Worm (Caenorhabditis elegans): Measurements from ENCODE around the gene C25E10.4.

Gene C25E10.4

DNA sequence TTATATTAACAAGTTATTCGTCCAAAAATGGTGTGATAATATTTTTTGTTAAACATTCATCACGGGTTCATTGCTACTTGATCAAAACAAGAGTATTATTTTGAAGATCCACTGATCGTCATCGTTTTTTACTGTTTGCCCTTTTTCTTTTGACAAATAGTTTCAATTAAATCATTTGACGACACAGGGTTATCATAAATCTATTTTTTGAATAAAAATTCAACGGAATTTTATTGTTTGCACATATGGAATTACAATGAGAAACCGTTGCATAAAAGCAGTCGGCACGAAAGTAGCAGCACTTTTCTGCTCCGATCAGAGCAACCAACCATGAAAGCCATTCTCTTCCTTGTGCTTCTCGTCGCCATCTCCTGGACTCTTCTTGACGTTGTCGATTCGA is 34.3 kb downstream of the C25E10.4 start, which contains the start of gene fip-2:
Gene fip-2, plus strand, starts transcription at position 301 of the 400 bp plus-strand sequence.
- no peak for TF ChIP-seq ama-1 (optimal IDR thresholded peaks at IDR 0.05)
- TF ChIP-seq scrt-1 (GFP tag; IDR thresholded peaks at IDR 0.05) = no peak
- no peak for TF ChIP-seq tra-4 (tag; optimal IDR thresholded peaks at IDR 0.05)
- no peak for TF ChIP-seq hmg-4 (GFP tag; optimal IDR thresholded peaks at IDR 0.05)
- TF ChIP-seq sea-1 (GFP tag; conservative IDR thresholded peaks at IDR 0.05) = no peak
- TF ChIP-seq aly-1 (tag; optimal IDR thresholded peaks at IDR 0.05) = no peak
- TF ChIP-seq pes-1 (GFP tag; IDR thresholded peaks at IDR 0.05) = no peak
- no peak for TF ChIP-seq ets-7 (tag; optimal IDR thresholded peaks at IDR 0.05)
- TF ChIP-seq hmbx-1 (tag; optimal IDR thresholded peaks at IDR 0.05) = no peak
- no peak for TF ChIP-seq hnd-1 (tag; optimal IDR thresholded peaks at IDR 0.05)
- no peak for TF ChIP-seq B0310.2 (tag; optimal IDR thresholded peaks at IDR 0.05)
- no peak for TF ChIP-seq tbx-37 (GFP tag; conservative IDR thresholded peaks at IDR 0.05)

DNA sequence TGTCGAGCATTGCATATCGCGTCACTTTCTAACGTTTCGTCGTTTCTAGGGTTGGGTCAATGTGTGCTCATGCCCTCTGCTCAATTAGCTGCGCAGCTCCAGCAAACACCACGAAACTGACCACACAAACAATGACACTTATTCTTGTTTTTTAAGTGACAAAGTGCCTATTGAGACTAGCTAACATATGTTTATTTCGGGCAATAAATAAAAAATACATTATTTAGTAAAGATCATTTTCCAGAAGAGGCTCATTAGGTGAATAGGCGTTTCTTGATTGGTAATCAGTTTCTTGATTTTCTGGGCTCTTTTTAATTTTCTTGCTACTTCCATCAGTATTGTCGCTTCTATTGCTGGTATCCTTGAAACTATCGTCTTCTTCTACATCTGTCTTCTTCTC is 36.3 kb downstream of the C25E10.4 start, which contains the start of gene T27E4.5:
Gene T27E4.5, minus strand, starts transcription at position 101 of the 400 bp plus-strand sequence.
- TF ChIP-seq flt-1 (GFP tag; IDR thresholded peaks at IDR 0.05) (no peak), hmbx-1 (tag; optimal IDR thresholded peaks at IDR 0.05) (no peak), B0310.2 (tag; optimal IDR thresholded peaks at IDR 0.05) (no peak)

DNA sequence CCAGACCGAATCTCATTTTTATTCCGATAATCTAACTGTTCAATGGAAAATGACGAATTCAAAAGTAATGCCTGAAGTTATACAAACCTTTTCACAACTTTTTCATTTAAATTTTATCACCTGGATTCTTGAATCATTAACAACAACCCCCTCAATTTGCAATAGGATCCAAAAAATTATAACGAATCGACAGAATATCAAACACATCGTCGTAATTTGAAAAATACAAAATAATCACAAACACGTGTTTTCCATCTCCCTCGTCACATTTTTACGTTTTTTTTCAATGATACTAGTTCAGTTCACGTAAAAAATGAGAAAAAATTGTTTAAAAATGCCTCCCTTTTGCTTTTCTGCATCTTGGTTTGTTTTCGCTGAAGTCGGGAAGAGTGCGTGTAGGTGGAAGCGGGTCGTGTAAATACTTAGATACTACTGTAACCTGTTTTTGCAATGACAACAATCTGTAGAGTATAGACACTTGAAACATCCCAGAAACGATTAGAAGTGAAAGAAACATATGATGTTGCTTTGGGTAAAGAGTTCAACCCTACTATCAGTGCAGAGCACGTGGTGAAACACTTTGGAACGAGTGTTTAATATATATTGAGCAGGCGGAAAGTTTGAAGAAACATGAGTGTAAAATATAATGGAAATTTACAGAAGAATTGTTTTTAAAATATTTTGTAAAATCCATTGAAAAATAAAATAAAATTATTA is 40.1 kb downstream of the C25E10.4 start, which contains the start of gene oac-50:
Gene oac-50, minus strand, starts transcription at position 219 of the 717 bp plus-strand sequence.
- TF ChIP-seq ceh-36 (tag; optimal IDR thresholded peaks at IDR 0.05) (no peak), tbx-37 (GFP tag; conservative IDR thresholded peaks at IDR 0.05) (no peak), sea-1 (GFP tag; conservative IDR thresholded peaks at IDR 0.05) (no peak), scrt-1 (GFP tag; IDR thresholded peaks at IDR 0.05) (no peak), ama-1 (optimal IDR thresholded peaks at IDR 0.05) (no peak), hmbx-1 (tag; optimal IDR thresholded peaks at IDR 0.05) (no peak), hnd-1 (tag; optimal IDR thresholded peaks at IDR 0.05) (no peak), F13C5.2 (tag; optimal IDR thresholded peaks at IDR 0.05) (no peak), tra-4 (tag; optimal IDR thresholded peaks at IDR 0.05) (no peak), tbx-11 (GFP tag; IDR thresholded peaks at IDR 0.05) (no peak), hmg-4 (GFP tag; optimal IDR thresholded peaks at IDR 0.05) (no peak), ets-7 (tag; optimal IDR thresholded peaks at IDR 0.05) (no peak), B0310.2 (tag; optimal IDR thresholded peaks at IDR 0.05) (no peak), flt-1 (GFP tag; IDR thresholded peaks at IDR 0.05) (no peak), pes-1 (GFP tag; IDR thresholded peaks at IDR 0.05) (no peak), ceh-13 (GFP tag; optimal IDR thresholded peaks at IDR 0.05) (no peak), aly-1 (tag; optimal IDR thresholded peaks at IDR 0.05) (no peak)

DNA sequence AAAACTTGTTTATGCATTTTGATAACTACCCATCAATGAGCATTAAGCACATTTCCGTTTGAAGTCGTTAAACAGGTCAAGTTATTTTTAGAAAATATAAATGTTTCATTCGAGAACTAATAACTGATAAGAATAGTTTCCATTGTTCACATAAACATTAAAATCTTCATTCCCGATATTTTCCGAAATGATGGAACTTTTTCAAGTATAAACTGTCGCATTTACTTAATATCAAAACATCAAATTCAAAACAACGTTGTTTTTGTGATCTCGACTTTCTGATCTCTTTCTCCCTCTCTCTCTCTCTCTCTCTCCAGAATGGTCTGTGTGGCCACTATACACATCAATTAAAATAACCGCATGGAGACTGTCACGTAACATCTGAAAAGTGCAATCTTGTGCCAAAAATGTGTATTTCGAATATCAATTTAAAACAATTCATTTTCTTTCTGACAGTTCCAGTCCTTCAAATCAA is 41.0 kb downstream of the C25E10.4 start:
- no peak for TF ChIP-seq hmbx-1 (tag; optimal IDR thresholded peaks at IDR 0.05)
- TF ChIP-seq ceh-36 (tag; optimal IDR thresholded peaks at IDR 0.05) = no peak
- no peak for TF ChIP-seq F13C5.2 (tag; optimal IDR thresholded peaks at IDR 0.05)
- TF ChIP-seq tra-4 (tag; optimal IDR thresholded peaks at IDR 0.05) = no peak
- TF ChIP-seq flt-1 (GFP tag; IDR thresholded peaks at IDR 0.05) = no peak
- no peak for TF ChIP-seq ama-1 (optimal IDR thresholded peaks at IDR 0.05)
- no peak for TF ChIP-seq sea-1 (GFP tag; conservative IDR thresholded peaks at IDR 0.05)

DNA sequence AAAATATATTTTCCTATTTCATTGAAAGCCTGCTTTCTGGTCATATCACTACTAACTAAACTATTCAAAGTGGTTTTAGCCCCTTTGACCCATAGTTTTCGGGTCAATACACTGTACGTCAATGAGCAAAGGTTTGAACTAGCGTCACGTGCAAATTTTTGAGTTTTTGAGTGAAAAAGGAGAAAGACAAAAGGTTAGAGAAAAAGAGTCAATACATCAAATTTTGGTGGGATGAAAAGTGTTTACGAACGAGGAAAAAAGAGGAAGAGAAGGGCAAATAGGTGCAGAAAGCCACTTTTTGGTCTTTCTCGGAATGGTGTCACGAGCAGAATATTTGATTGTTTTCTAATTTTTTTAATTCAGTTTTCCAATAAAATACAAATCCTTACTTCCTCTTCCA is 42.5 kb downstream of the C25E10.4 start:
- TF ChIP-seq scrt-1 (GFP tag; IDR thresholded peaks at IDR 0.05) = no peak
- no peak for TF ChIP-seq tbx-11 (GFP tag; IDR thresholded peaks at IDR 0.05)
- no peak for TF ChIP-seq hmbx-1 (tag; optimal IDR thresholded peaks at IDR 0.05)
- no peak for TF ChIP-seq B0310.2 (tag; optimal IDR thresholded peaks at IDR 0.05)
- TF ChIP-seq sea-1 (GFP tag; conservative IDR thresholded peaks at IDR 0.05) = no peak
- TF ChIP-seq aly-1 (tag; optimal IDR thresholded peaks at IDR 0.05) = no peak
- TF ChIP-seq ets-7 (tag; optimal IDR thresholded peaks at IDR 0.05) = no peak
- TF ChIP-seq hmg-4 (GFP tag; optimal IDR thresholded peaks at IDR 0.05) = no peak
- no peak for TF ChIP-seq tbx-37 (GFP tag; conservative IDR thresholded peaks at IDR 0.05)
- TF ChIP-seq hnd-1 (tag; optimal IDR thresholded peaks at IDR 0.05) = no peak

DNA sequence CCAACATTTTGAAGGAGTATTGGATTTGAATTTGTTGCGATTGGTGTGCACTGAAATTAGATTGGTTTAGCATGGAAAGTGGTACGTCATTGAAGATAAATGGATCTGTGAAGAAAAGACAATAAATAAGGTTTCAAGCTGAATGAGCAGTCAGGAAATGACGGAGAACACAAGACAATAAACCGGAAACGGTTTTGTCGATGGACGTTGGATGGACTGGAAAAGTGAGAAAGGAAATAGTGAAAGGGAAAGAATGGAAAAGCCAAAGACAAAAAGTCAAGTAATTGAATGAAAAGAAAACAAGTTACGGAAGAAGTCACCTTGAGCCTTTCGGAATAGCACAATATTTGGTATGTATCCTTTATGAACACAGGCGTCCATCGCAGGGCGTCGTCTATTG is 42.9 kb downstream of the C25E10.4 start, which contains the start of gene T27E4.7:
Gene T27E4.7, minus strand, starts transcription at position 50 of the 400 bp plus-strand sequence.
- TF ChIP-seq hnd-1 (tag; optimal IDR thresholded peaks at IDR 0.05) = no peak
- TF ChIP-seq tra-4 (tag; optimal IDR thresholded peaks at IDR 0.05) = no peak
- TF ChIP-seq ets-7 (tag; optimal IDR thresholded peaks at IDR 0.05) = no peak
- no peak for TF ChIP-seq F13C5.2 (tag; optimal IDR thresholded peaks at IDR 0.05)

DNA sequence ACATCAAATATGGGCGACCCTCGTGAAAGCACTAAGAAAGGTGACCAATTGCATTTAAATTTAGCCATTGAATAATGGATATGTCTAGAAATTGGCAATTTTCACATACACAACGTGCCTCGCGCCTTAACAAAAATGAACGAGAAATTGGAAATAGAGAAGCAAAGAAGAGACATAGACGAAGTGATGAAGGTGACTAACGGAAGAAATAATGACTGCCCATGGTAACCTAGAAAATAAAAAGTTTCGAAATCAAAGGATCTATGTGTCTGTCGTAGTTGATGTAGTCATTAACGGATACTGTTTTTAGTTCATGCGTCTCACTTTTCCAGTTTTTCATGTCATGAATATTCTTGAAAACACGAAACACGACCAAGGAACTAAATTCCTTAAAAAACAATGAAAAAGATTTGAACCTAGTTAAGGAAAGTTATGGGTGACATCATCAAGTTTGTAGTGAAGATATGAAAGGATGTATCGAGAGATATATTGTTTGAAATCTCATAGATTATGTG is 44.8 kb downstream of the C25E10.4 start:
- no peak for TF ChIP-seq ama-1 (optimal IDR thresholded peaks at IDR 0.05)
- TF ChIP-seq ceh-36 (tag; optimal IDR thresholded peaks at IDR 0.05) = no peak
- no peak for TF ChIP-seq B0310.2 (tag; optimal IDR thresholded peaks at IDR 0.05)
- no peak for TF ChIP-seq pes-1 (GFP tag; IDR thresholded peaks at IDR 0.05)
- TF ChIP-seq aly-1 (tag; optimal IDR thresholded peaks at IDR 0.05) = no peak
- TF ChIP-seq tbx-37 (GFP tag; conservative IDR thresholded peaks at IDR 0.05) = no peak
- TF ChIP-seq ets-7 (tag; optimal IDR thresholded peaks at IDR 0.05) = no peak
- TF ChIP-seq F13C5.2 (tag; optimal IDR thresholded peaks at IDR 0.05) = no peak
- TF ChIP-seq hnd-1 (tag; optimal IDR thresholded peaks at IDR 0.05) = no peak
